Worm (Caenorhabditis elegans) whole organism, young adult: ENCODE results near the gene col-94.

Experiments used
- F22D6.2 ChIP-seq: sonication (generic microtip); optimal IDR thresholded peaks from 2 replicates; lab custom pipeline; 2016; ENCODE audit warnings: mild to moderate bottlenecking, missing genetic modification characterization, missing compliant biosample characterization
- F37B4.10 ChIP-seq: fragments of 200-800 bp; sonication (Bioruptor generic); IDR thresholded peaks from 2 replicates; pipeline ENCODE4 v1.3.6; 2022; ENCODE audit warnings: missing genetic modification characterization, missing compliant biosample characterization
- F39B2.1 ChIP-seq: fragments of 200-800 bp; sonication (Bioruptor generic); IDR thresholded peaks from 2 replicates; pipeline ENCODE4 v1.3.6; 2022; ENCODE audit warnings: missing genetic modification reagents, missing genetic modification characterization, missing compliant biosample characterization
- Y53G8AR.9 ChIP-seq: fragments of 200-800 bp; sonication (Bioruptor generic); conservative IDR thresholded peaks from 2 replicates; pipeline ENCODE4 v1.3.6; 2022; ENCODE audit warnings: missing genetic modification reagents, missing genetic modification characterization, missing compliant biosample characterization
- akir-1 ChIP-seq: fragments of 200-800 bp; sonication (Bioruptor generic); optimal IDR thresholded peaks from 2 replicates; lab custom pipeline; 2018; ENCODE audit warnings: mild to moderate bottlenecking, missing genetic modification characterization, moderate library complexity, missing compliant biosample characterization
- attf-3 ChIP-seq: fragments of 200-800 bp; sonication (Bioruptor generic); conservative IDR thresholded peaks from 2 replicates; pipeline ENCODE4 v1.3.6; 2022; ENCODE audit warnings: missing genetic modification reagents, missing genetic modification characterization, missing compliant biosample characterization
- ceh-40 ChIP-seq: fragments of 200-800 bp; sonication (Bioruptor generic); IDR thresholded peaks from 2 replicates; pipeline ENCODE4 v1.3.6; 2022; ENCODE audit warnings: missing genetic modification characterization, missing compliant biosample characterization
- dpl-1 ChIP-seq: fragments of 150-350 bp; optimal IDR thresholded peaks from 2 replicates; lab custom pipeline; 2014; ENCODE audit warnings: missing biosample characterization, missing genetic modification reagents, missing genetic modification characterization
- efl-1 ChIP-seq: fragments of 150-350 bp; optimal IDR thresholded peaks from 2 replicates; lab custom pipeline; 2014; ENCODE audit warnings: missing biosample characterization, missing genetic modification reagents, missing genetic modification characterization
- egl-44 ChIP-seq: fragments of 200-800 bp; sonication (Bioruptor generic); IDR thresholded peaks from 2 replicates; pipeline ENCODE4 v1.3.6; 2022; ENCODE audit warnings: missing genetic modification reagents, missing genetic modification characterization, missing compliant biosample characterization
- hsf-1 ChIP-seq: fragments of 200-800 bp; sonication (Bioruptor generic); IDR thresholded peaks from 2 replicates; pipeline ENCODE4 v1.3.6; 2022; ENCODE audit warnings: missing genetic modification reagents, missing genetic modification characterization, missing compliant biosample characterization
- mel-28 ChIP-seq: sonication (generic microtip); optimal IDR thresholded peaks from 2 replicates; lab custom pipeline; 2016; ENCODE audit warnings: borderline replicate concordance, mild to moderate bottlenecking, missing genetic modification characterization, missing compliant biosample characterization
- snpc-4 ChIP-seq, 5 experiments: fragments of 150-350 bp in 1 of 5; sonication (generic microtip) in 4 of 5; optimal IDR thresholded peaks; 2 replicates each; lab custom pipeline; 2014 to 2018; ENCODE audit warnings: missing genetic modification characterization in 5 of 5, missing biosample characterization in 3 of 5, antibody characterized with exemption in 2 of 5, mild to moderate bottlenecking in 2 of 5, missing compliant biosample characterization in 2 of 5, missing genotype in 2 of 5, moderate library complexity in 2 of 5, missing genetic modification reagents in 1 of 5
- unc-62 ChIP-seq: fragments of 150-350 bp; optimal IDR thresholded peaks from 2 replicates; lab custom pipeline; 2014; ENCODE audit warnings: missing biosample characterization, missing genetic modification reagents, missing genetic modification characterization

DNA sequence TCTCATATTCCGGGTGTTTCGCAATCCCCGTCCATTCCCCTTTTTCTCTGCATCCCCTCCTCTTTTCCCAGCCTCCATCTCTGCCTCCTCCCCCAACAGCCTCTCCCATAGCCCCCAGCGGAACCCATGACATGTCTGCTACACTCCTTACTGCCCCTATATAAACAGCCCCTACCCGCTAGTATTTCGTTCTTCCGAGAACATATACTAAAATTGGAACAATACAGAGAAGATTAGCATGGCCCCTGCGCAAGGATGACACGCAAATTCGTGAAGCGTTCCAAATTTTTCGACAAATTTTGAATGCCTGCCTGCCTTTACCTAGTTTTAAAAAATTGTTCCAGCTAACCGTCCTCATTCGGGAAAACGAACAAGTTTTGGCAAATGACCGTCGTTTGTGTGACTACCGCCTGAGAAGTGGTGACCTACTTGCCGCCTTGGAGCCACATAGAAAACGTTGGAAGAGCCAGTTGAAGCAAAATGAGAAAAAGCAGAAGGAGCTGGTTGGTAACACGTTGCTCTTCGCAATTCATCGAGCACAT is 1.9 kb upstream of the col-94 start:
- TF ChIP-seq egl-44 (GFP tag; lab: Robert Waterston, UW) = peak; percentile 97
- peak; percentile 92 for TF ChIP-seq Y53G8AR.9 (GFP tag; lab: Robert Waterston, UW)
- TF ChIP-seq attf-3 (GFP tag; lab: Robert Waterston, UW) = peak; percentile 67
- no peak for TF ChIP-seq unc-62 (GFP tag; lab: Kevin White, UChicago)
- no peak for TF ChIP-seq efl-1 (GFP tag; lab: Kevin White, UChicago)
- peak; percentile 88 for TF ChIP-seq akir-1 (GFP tag; lab: Kevin White, UChicago)
- TF ChIP-seq ceh-40 (GFP tag; lab: Robert Waterston, UW) = peak; percentile 81; the same call in 1 of the 2 replicates
- TF ChIP-seq snpc-4 (GFP tag; optimal IDR thresholded peaks at IDR 0.05; lab: Kevin White, UChicago) = peak; percentile 99
- peak; percentile 99 to 100 (median 100) for TF ChIP-seq snpc-4 (tag; optimal IDR thresholded peaks at IDR 0.05; lab: Kevin White, UChicago)
- peak; percentile 84 for TF ChIP-seq F22D6.2 (tag; lab: Kevin White, UChicago)
- peak; percentile 84 for TF ChIP-seq F39B2.1 (GFP tag; lab: Robert Waterston, UW)
- TF ChIP-seq mel-28 (tag; lab: Kevin White, UChicago) = peak; percentile 90
- peak; percentile 44 for TF ChIP-seq dpl-1 (GFP tag; lab: Kevin White, UChicago)
- peak; percentile 89; the same call in 1 of the 2 replicates for TF ChIP-seq F37B4.10 (GFP tag; lab: Robert Waterston, UW)
- peak; percentile 79 for TF ChIP-seq hsf-1 (GFP tag; lab: Robert Waterston, UW)
